Fruit fly (Drosophila melanogaster) whole organism, embryonic: Measurements from ENCODE around the gene UQCR-C1.

Experiments
- Antp ChIP-seq: fragments of 200-800 bp; sonication (Bioruptor generic); optimal IDR thresholded peaks from 3 replicates; lab custom pipeline; 2016; ENCODE audit warnings: missing biosample characterization, missing genetic modification characterization
- B-H1 ChIP-seq: fragments of 200-800 bp; sonication (Bioruptor generic); IDR thresholded peaks from 3 replicates; pipeline ENCODE4 v1.3.6; 2022; ENCODE audit warnings: missing biosample characterization, missing genetic modification characterization
- CG10209 ChIP-seq: fragments of 200-800 bp; sonication (Bioruptor generic); optimal IDR thresholded peaks from 3 replicates; lab custom pipeline; 2017; ENCODE audit warnings: missing biosample characterization, mild to moderate bottlenecking, missing genetic modification characterization, missing genetic modification reagents
- CG10431 ChIP-seq: fragments of 200-800 bp; sonication (Bioruptor generic); optimal IDR thresholded peaks from 3 replicates; lab custom pipeline; 2018; ENCODE audit warnings: missing biosample characterization, mild to moderate bottlenecking, missing genetic modification characterization
- CG10543 ChIP-seq: fragments of 200-800 bp; sonication (Bioruptor generic); optimal IDR thresholded peaks from 3 replicates; lab custom pipeline; 2017; ENCODE audit warnings: missing biosample characterization, mild to moderate bottlenecking, missing genetic modification characterization, moderate library complexity
- CG11695 ChIP-seq: fragments of 200-800 bp; sonication (Bioruptor generic); IDR thresholded peaks from 3 replicates; pipeline ENCODE4 v1.3.6; 2022; ENCODE audit warnings: missing biosample characterization, missing genetic modification characterization
- CG12659 ChIP-seq: fragments of 200-800 bp; sonication (Bioruptor generic); optimal IDR thresholded peaks from 3 replicates; lab custom pipeline; 2017; ENCODE audit warnings: mild to moderate bottlenecking, missing biosample characterization, missing genetic modification reagents, missing genetic modification characterization
- CG15514 ChIP-seq: fragments of 200-800 bp; sonication (Bioruptor generic); optimal IDR thresholded peaks from 3 replicates; lab custom pipeline; 2017; ENCODE audit warnings: missing biosample characterization, missing genetic modification characterization, mild to moderate bottlenecking, moderate library complexity, missing genetic modification reagents
- CG17361 ChIP-seq: fragments of 200-800 bp; sonication (Bioruptor generic); IDR thresholded peaks from 3 replicates; pipeline ENCODE4 v1.3.6; 2022; ENCODE audit warnings: missing biosample characterization, missing genetic modification characterization
- CG17385 ChIP-seq: fragments of 200-800 bp; sonication (Bioruptor generic); optimal IDR thresholded peaks from 3 replicates; lab custom pipeline; 2018; ENCODE audit warnings: missing biosample characterization, mild to moderate bottlenecking, missing genetic modification characterization
- CG18619 ChIP-seq: fragments of 200-800 bp; sonication (Bioruptor generic); optimal IDR thresholded peaks from 3 replicates; lab custom pipeline; 2017; ENCODE audit warnings: missing biosample characterization, mild to moderate bottlenecking, missing genetic modification characterization
- CG2199 ChIP-seq: fragments of 200-800 bp; sonication (Bioruptor generic); IDR thresholded peaks from 3 replicates; pipeline ENCODE4 v1.3.6; 2022; ENCODE audit warnings: missing biosample characterization, missing genetic modification characterization
- CG2678 ChIP-seq: fragments of 200-800 bp; sonication (Bioruptor generic); optimal IDR thresholded peaks from 3 replicates; lab custom pipeline; 2019; ENCODE audit warnings: missing biosample characterization, mild to moderate bottlenecking, missing genetic modification characterization, moderate library complexity
- CG32532 ChIP-seq: fragments of 200-800 bp; sonication (Bioruptor generic); IDR thresholded peaks from 2 replicates; pipeline ENCODE4 v1.3.6; 2022; ENCODE audit warnings: missing biosample characterization, missing genetic modification characterization
- CG4360 ChIP-seq: fragments of 200-800 bp; sonication (Bioruptor generic); IDR thresholded peaks from 2 replicates; pipeline ENCODE4 v1.3.6; 2022; ENCODE audit warnings: missing biosample characterization, missing genetic modification characterization
- CG4424 ChIP-seq: fragments of 200-800 bp; sonication (Bioruptor generic); optimal IDR thresholded peaks from 3 replicates; lab custom pipeline; 2016; ENCODE audit warnings: missing biosample characterization, missing genetic modification characterization
- CG4820 ChIP-seq: fragments of 200-800 bp; sonication (Bioruptor generic); optimal IDR thresholded peaks from 3 replicates; lab custom pipeline; 2016; ENCODE audit warnings: missing biosample characterization, missing genetic modification characterization
- CG6854 ChIP-seq: fragments of 200-800 bp; sonication (Bioruptor generic); optimal IDR thresholded peaks from 3 replicates; lab custom pipeline; 2017; ENCODE audit warnings: missing biosample characterization, mild to moderate bottlenecking, missing genetic modification characterization
- CG7839 ChIP-seq: fragments of 200-800 bp; sonication (Bioruptor generic); optimal IDR thresholded peaks from 3 replicates; lab custom pipeline; 2018; ENCODE audit warnings: missing biosample characterization, mild to moderate bottlenecking, missing genetic modification characterization, moderate library complexity
- CG8290 ChIP-seq, 3 experiments: fragments of 200-800 bp; sonication (Bioruptor generic); optimal IDR thresholded peaks; 2 replicates each; lab custom pipeline; 2016 to 2019; ENCODE audit warnings: missing biosample characterization in 3 of 3, missing genetic modification characterization in 3 of 3, mild to moderate bottlenecking in 2 of 3, moderate library complexity in 1 of 3
- CG8478 ChIP-seq: fragments of >200 bp; optimal IDR thresholded peaks from 2 replicates; lab custom pipeline; 2018
- CG8924 ChIP-seq: fragments of 200-800 bp; optimal IDR thresholded peaks from 3 replicates; lab custom pipeline; 2019; ENCODE audit warnings: missing biosample characterization, mild to moderate bottlenecking, missing genetic modification characterization, moderate library complexity
- CG9727 ChIP-seq: fragments of 200-800 bp; sonication (Bioruptor generic); optimal IDR thresholded peaks from 3 replicates; lab custom pipeline; 2017; ENCODE audit warnings: missing biosample characterization, mild to moderate bottlenecking, missing genetic modification characterization
- D19B ChIP-seq: fragments of 200-800 bp; sonication (Bioruptor generic); optimal IDR thresholded peaks from 2 replicates; lab custom pipeline; 2017; ENCODE audit warnings: missing biosample characterization, mild to moderate bottlenecking, missing genetic modification characterization
- Dbx ChIP-seq: fragments of 200-800 bp; sonication (Bioruptor generic); IDR thresholded peaks from 3 replicates; pipeline ENCODE4 v1.3.6; 2022; ENCODE audit warnings: missing biosample characterization, missing genetic modification characterization
- Dek ChIP-seq: fragments of 200-800 bp; sonication (Bioruptor generic); optimal IDR thresholded peaks from 3 replicates; lab custom pipeline; 2019; ENCODE audit warnings: missing biosample characterization, mild to moderate bottlenecking, missing genetic modification characterization, moderate library complexity
- Dip3 ChIP-seq: fragments of 200-800 bp; sonication (Bioruptor generic); optimal IDR thresholded peaks from 3 replicates; lab custom pipeline; 2016; ENCODE audit warnings: missing biosample characterization, missing genetic modification characterization
- Dp ChIP-seq: fragments of 200-800 bp; sonication (Bioruptor generic); optimal IDR thresholded peaks from 2 replicates; lab custom pipeline; 2018; ENCODE audit warnings: missing biosample characterization, mild to moderate bottlenecking, missing genetic modification characterization, moderate library complexity
- Ets97D ChIP-seq: fragments of 200-800 bp; sonication (Bioruptor generic); optimal IDR thresholded peaks from 3 replicates; lab custom pipeline; 2016; ENCODE audit warnings: missing biosample characterization, missing genetic modification characterization
- HHEX ChIP-seq: fragments of 200-800 bp; sonication (Bioruptor generic); optimal IDR thresholded peaks from 3 replicates; lab custom pipeline; 2017; ENCODE audit warnings: missing biosample characterization, mild to moderate bottlenecking, missing genetic modification characterization, missing genetic modification reagents
- Hr3 ChIP-seq: fragments of 200-800 bp; sonication (Bioruptor generic); optimal IDR thresholded peaks from 3 replicates; lab custom pipeline; 2016; ENCODE audit warnings: missing biosample characterization, missing genetic modification characterization
- Hr51 ChIP-seq, 2 experiments: fragments of 200-800 bp; sonication (Bioruptor generic); optimal IDR thresholded peaks; 2 replicates in 1 of 2; 3 replicates in 1 of 2; lab custom pipeline; 2016 to 2018; ENCODE audit warnings: missing biosample characterization in 2 of 2, missing genetic modification characterization in 2 of 2, mild to moderate bottlenecking in 1 of 2, moderate library complexity in 1 of 2
- Hsf ChIP-seq: fragments of 200-800 bp; sonication (Bioruptor generic); optimal IDR thresholded peaks from 3 replicates; lab custom pipeline; 2016; ENCODE audit warnings: missing biosample characterization, missing genetic modification characterization
- MBD-R2 ChIP-seq: fragments of 200-800 bp; sonication (Bioruptor generic); IDR thresholded peaks from 2 replicates; pipeline ENCODE4 v1.3.6; 2022; ENCODE audit warnings: missing biosample characterization, missing genetic modification characterization
- Max ChIP-seq: fragments of 200-800 bp; sonication (Bioruptor generic); optimal IDR thresholded peaks from 2 replicates; lab custom pipeline; 2016; ENCODE audit warnings: missing biosample characterization, mild to moderate bottlenecking, missing genetic modification characterization
- Mes4 ChIP-seq: fragments of 200-800 bp; sonication (Bioruptor generic); optimal IDR thresholded peaks from 2 replicates; lab custom pipeline; 2016; ENCODE audit warnings: missing biosample characterization, missing genetic modification characterization
- NFAT ChIP-seq: fragments of 200-800 bp; sonication (Bioruptor generic); IDR thresholded peaks from 2 replicates; pipeline ENCODE4 v1.3.6; 2022; ENCODE audit warnings: missing biosample characterization, missing genetic modification characterization
- Nf-YC ChIP-seq: fragments of 200-800 bp; optimal IDR thresholded peaks from 3 replicates; lab custom pipeline; 2019; ENCODE audit warnings: missing biosample characterization, mild to moderate bottlenecking, missing genetic modification characterization, moderate library complexity
- NfI ChIP-seq: fragments of 200-800 bp; sonication (Bioruptor generic); optimal IDR thresholded peaks from 3 replicates; lab custom pipeline; 2018; ENCODE audit warnings: missing biosample characterization, mild to moderate bottlenecking, missing genetic modification characterization, moderate library complexity
- Oli ChIP-seq: fragments of 200-800 bp; sonication (Bioruptor generic); optimal IDR thresholded peaks from 2 replicates; lab custom pipeline; 2018; ENCODE audit warnings: missing biosample characterization, mild to moderate bottlenecking, missing genetic modification characterization, moderate library complexity
- Trl ChIP-seq, 3 experiments: fragments of >200 bp in 2 of 3; fragments of 200-800 bp in 1 of 3; sonication (Bioruptor generic) in 1 of 3; optimal IDR thresholded peaks; 2 replicates in 1 of 3; 3 replicates in 2 of 3; lab custom pipeline; 2016 to 2017; ENCODE audit warnings: missing biosample characterization in 1 of 3, missing genetic modification characterization in 1 of 3
- Xrp1 ChIP-seq: fragments of 200-800 bp; sonication (Bioruptor generic); IDR thresholded peaks from 2 replicates; pipeline ENCODE4 v1.3.6; 2022; ENCODE audit warnings: missing biosample characterization, missing genetic modification characterization
- corto ChIP-seq: fragments of 200-800 bp; sonication (Bioruptor generic); optimal IDR thresholded peaks from 2 replicates; lab custom pipeline; 2016; ENCODE audit warnings: missing biosample characterization, mild to moderate bottlenecking, missing genetic modification characterization, moderate library complexity
- nerfin-2 ChIP-seq: fragments of 200-800 bp; sonication (Bioruptor generic); IDR thresholded peaks from 2 replicates; pipeline ENCODE4 v1.3.6; 2022; ENCODE audit warnings: missing biosample characterization, missing genetic modification characterization; ENCODE audit not compliant: partially characterized antibody
- phol ChIP-seq: fragments of 200-800 bp; sonication (Bioruptor generic); optimal IDR thresholded peaks from 3 replicates; lab custom pipeline; 2018; ENCODE audit warnings: missing biosample characterization, mild to moderate bottlenecking, missing genetic modification characterization, moderate library complexity
- ro ChIP-seq: fragments of 200-800 bp; sonication (Bioruptor generic); IDR thresholded peaks from 2 replicates; pipeline ENCODE4 v1.3.6; 2022; ENCODE audit warnings: missing biosample characterization, missing genetic modification characterization
- scrt ChIP-seq: fragments of 200-800 bp; sonication (Bioruptor generic); optimal IDR thresholded peaks from 2 replicates; lab custom pipeline; 2018; ENCODE audit warnings: missing biosample characterization, mild to moderate bottlenecking, missing genetic modification characterization, moderate library complexity
- trem ChIP-seq: fragments of 200-800 bp; optimal IDR thresholded peaks from 3 replicates; lab custom pipeline; 2019; ENCODE audit warnings: missing biosample characterization, mild to moderate bottlenecking, missing genetic modification characterization, moderate library complexity
- unpg ChIP-seq: fragments of 200-800 bp; sonication (Bioruptor generic); optimal IDR thresholded peaks from 3 replicates; lab custom pipeline; 2018; ENCODE audit warnings: missing biosample characterization, mild to moderate bottlenecking, missing genetic modification characterization, moderate library complexity
- vvl ChIP-seq: fragments of 200-800 bp; sonication (Bioruptor generic); IDR thresholded peaks from 2 replicates; pipeline ENCODE4 v1.3.6; 2022; ENCODE audit warnings: missing biosample characterization, missing genetic modification characterization

Gene UQCR-C1

DNA sequence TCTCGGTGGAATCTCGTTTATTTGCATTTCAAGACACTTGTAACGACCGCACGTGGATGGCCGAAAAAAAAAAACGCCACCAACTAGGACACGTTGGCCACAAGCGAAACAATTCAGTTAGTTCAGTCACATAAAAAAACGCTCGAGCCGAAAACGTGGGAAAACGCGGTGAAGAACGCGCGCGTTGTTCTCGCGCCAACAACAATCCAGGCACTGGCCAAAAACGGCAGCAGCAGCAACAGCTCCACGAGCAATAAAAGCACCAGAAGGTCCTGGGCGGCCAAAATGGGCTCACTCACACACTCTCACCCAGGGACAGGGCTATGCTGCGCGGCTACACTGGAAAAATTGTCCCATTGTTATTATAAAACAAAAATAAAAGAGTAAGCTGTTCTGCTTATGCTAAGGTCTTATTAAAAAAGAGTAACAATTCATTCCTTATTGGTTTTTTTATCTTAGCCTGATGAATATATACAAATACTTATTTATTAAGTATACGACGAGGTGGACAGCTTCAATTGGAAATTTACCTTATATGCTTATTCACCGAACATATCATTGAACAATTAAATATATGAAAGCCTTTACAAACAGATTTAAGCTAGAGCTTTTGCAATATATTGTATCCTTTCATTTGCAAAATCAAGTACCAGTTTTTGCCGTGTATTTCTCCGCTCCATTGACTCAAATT, 14.6 kb upstream of the UQCR-C1 start, which contains the start of gene btsz (continued):
- TF ChIP-seq Dek (tag; lab: Kevin White, UChicago) (peak; percentile 22), Max (peak; percentile 12), Antp (GFP tag; lab: Kevin White, UChicago) (no peak), CG11695 (GFP tag; lab: Robert Waterston, UW) (0 out of 3 replicates have a peak, but pooled peaks have one; percentile 7), CG17361 (GFP tag; lab: Robert Waterston, UW) (peak; percentile 69; the same call in 2 of the 3 replicates), unpg (GFP tag; lab: Kevin White, UChicago) (peak; percentile 5), scrt (peak; percentile 57), CG10209 (GFP tag; lab: Kevin White, UChicago) (peak; percentile 38), CG32532 (no peak), nerfin-2 (no peak), Oli (tag; lab: Kevin White, UChicago) (peak; percentile 52), D19B (GFP tag; lab: Kevin White, UChicago) (peak; percentile 20), NfI (GFP tag; lab: Kevin White, UChicago) (peak; percentile 14), MBD-R2 (GFP tag; lab: Robert Waterston, UW) (no peak), Nf-YC (tag; lab: Kevin White, UChicago) (peak; percentile 48), CG4424 (GFP tag; lab: Kevin White, UChicago) (peak; percentile 52), ro (GFP tag; lab: Robert Waterston, UW) (no peak), CG12659 (GFP tag; lab: Kevin White, UChicago) (peak; percentile 47), phol (tag; lab: Kevin White, UChicago) (peak; percentile 34), Hr3 (peak; percentile 18), HHEX (GFP tag; lab: Kevin White, UChicago) (peak; percentile 55), B-H1 (GFP tag; lab: Robert Waterston, UW) (no peak), Hr51 (GFP tag; optimal IDR thresholded peaks at IDR 0.05; lab: Kevin White, UChicago) (peak in 1 of 2 experiments; percentile 60), CG10543 (GFP tag; lab: Kevin White, UChicago) (peak; percentile 60), Xrp1 (GFP tag; lab: Robert Waterston, UW) (no peak), Mes4 (GFP tag; lab: Kevin White, UChicago) (no peak), Dbx (GFP tag; lab: Robert Waterston, UW) (0 out of 3 replicates have a peak, but pooled peaks have one; percentile 24), CG7839 (peak; percentile 64), CG4820 (GFP tag; lab: Kevin White, UChicago) (peak; percentile 15), Dip3 (GFP tag; lab: Kevin White, UChicago) (peak; percentile 17), vvl (GFP tag; lab: Robert Waterston, UW) (no peak), CG18619 (GFP tag; lab: Kevin White, UChicago) (peak; percentile 59), CG9727 (peak; percentile 71), CG15514 (peak; percentile 47), CG2199 (GFP tag; lab: Robert Waterston, UW) (no peak), CG17385 (GFP tag; lab: Kevin White, UChicago) (peak; percentile 38), Hsf (GFP tag; lab: Kevin White, UChicago) (peak; percentile 15), CG8924 (tag; lab: Kevin White, UChicago) (peak; percentile 45)

- peak; percentile 11 for TF ChIP-seq Ets97D (GFP tag; lab: Kevin White, UChicago)
- peak; percentile 33; the same call in 1 of the 2 replicates for TF ChIP-seq CG4360 (GFP tag; lab: Robert Waterston, UW)
- TF ChIP-seq corto (GFP tag; lab: Kevin White, UChicago): no peak
- TF ChIP-seq trem (tag; lab: Kevin White, UChicago): no peak
- TF ChIP-seq CG2678: peak; percentile 23
- TF ChIP-seq Trl (optimal IDR thresholded peaks at IDR 0.05; lab: Kevin White, UChicago): peak in 1 of 2 experiments; percentile 52
- TF ChIP-seq Trl (GFP tag; optimal IDR thresholded peaks at IDR 0.05; lab: Kevin White, UChicago): no peak
- TF ChIP-seq CG8478 (lab: Kevin White, UChicago): peak; percentile 57
- TF ChIP-seq CG8290 (GFP tag; optimal IDR thresholded peaks at IDR 0.05; lab: Kevin White, UChicago): no peak
- no peak for TF ChIP-seq CG8290 (tag; optimal IDR thresholded peaks at IDR 0.05; lab: Kevin White, UChicago)
- no peak for TF ChIP-seq CG6854 (GFP tag; lab: Kevin White, UChicago)
- TF ChIP-seq CG10431 (GFP tag; lab: Kevin White, UChicago): no peak
- 0 out of 2 replicates have a peak, but pooled peaks have one; percentile 6 for TF ChIP-seq NFAT (GFP tag; lab: Robert Waterston, UW)
- TF ChIP-seq Dp (GFP tag; lab: Kevin White, UChicago): no peak
Measured at dm6 chr3R:14875965-14876331, 14.1 kb upstream of the UQCR-C1 start.
